Fruit fly (Drosophila melanogaster) whole organism, pupa: Measurements from ENCODE around the gene CG12576.

Experiments
- CG12605 ChIP-seq: fragments of 200-800 bp; sonication (Bioruptor generic); IDR thresholded peaks from 2 replicates; pipeline ENCODE4 v1.3.6; 2022; ENCODE audit warnings: missing biosample characterization, missing genetic modification characterization
- CG14655 ChIP-seq: fragments of 200-800 bp; sonication (Bioruptor generic); optimal IDR thresholded peaks from 3 replicates; lab custom pipeline; 2017; ENCODE audit warnings: mild to moderate bottlenecking, missing biosample characterization, missing genetic modification reagents, missing genetic modification characterization
- CG15710 ChIP-seq: fragments of 200-800 bp; sonication (Bioruptor generic); optimal IDR thresholded peaks from 2 replicates; lab custom pipeline; 2018; ENCODE audit warnings: missing biosample characterization, mild to moderate bottlenecking, missing genetic modification characterization, moderate library complexity
- CG17806 ChIP-seq: fragments of 200-800 bp; sonication (Bioruptor generic); optimal IDR thresholded peaks from 2 replicates; lab custom pipeline; 2018; ENCODE audit warnings: missing biosample characterization, mild to moderate bottlenecking, missing genetic modification characterization, moderate library complexity
- CG32121 ChIP-seq: fragments of 200-800 bp; sonication (Bioruptor generic); IDR thresholded peaks from 2 replicates; pipeline ENCODE4 v1.3.6; 2022; ENCODE audit warnings: missing biosample characterization, missing genetic modification characterization
- CG34367 ChIP-seq: fragments of 200-800 bp; sonication (Bioruptor generic); optimal IDR thresholded peaks from 2 replicates; lab custom pipeline; 2018; ENCODE audit warnings: missing biosample characterization, mild to moderate bottlenecking, missing genetic modification characterization
- CG4496 ChIP-seq: fragments of 200-800 bp; sonication (Bioruptor generic); IDR thresholded peaks from 3 replicates; pipeline ENCODE4 v1.3.6; 2022; ENCODE audit warnings: missing biosample characterization, missing genetic modification characterization
- CG8301 ChIP-seq: fragments of 200-800 bp; sonication (Bioruptor generic); optimal IDR thresholded peaks from 2 replicates; lab custom pipeline; 2018; ENCODE audit warnings: missing biosample characterization, mild to moderate bottlenecking, missing genetic modification characterization
- CG9948 ChIP-seq: fragments of 200-800 bp; sonication (Bioruptor generic); optimal IDR thresholded peaks from 2 replicates; lab custom pipeline; 2018; ENCODE audit warnings: missing biosample characterization, mild to moderate bottlenecking, missing genetic modification characterization, moderate library complexity
- EcR ChIP-seq: fragments of 200-800 bp; sonication (Bioruptor generic); optimal IDR thresholded peaks from 3 replicates; lab custom pipeline; 2019; ENCODE audit warnings: missing biosample characterization, missing genetic modification characterization, mild to moderate bottlenecking, moderate library complexity, missing genetic modification reagents
- Snoo ChIP-seq: fragments of 200-800 bp; sonication (Bioruptor generic); optimal IDR thresholded peaks from 3 replicates; lab custom pipeline; 2017; ENCODE audit warnings: missing biosample characterization, mild to moderate bottlenecking, missing genetic modification characterization, inconsistent platforms
- fd96Ca ChIP-seq: fragments of 200-800 bp; sonication (Bioruptor generic); IDR thresholded peaks from 3 replicates; pipeline ENCODE4 v1.3.6; 2022; ENCODE audit warnings: missing biosample characterization, missing genetic modification characterization
- rn ChIP-seq: fragments of 200-800 bp; sonication (Bioruptor generic); IDR thresholded peaks from 2 replicates; pipeline ENCODE4 v1.3.6; 2022; ENCODE audit warnings: missing biosample characterization, missing genetic modification characterization

DNA sequence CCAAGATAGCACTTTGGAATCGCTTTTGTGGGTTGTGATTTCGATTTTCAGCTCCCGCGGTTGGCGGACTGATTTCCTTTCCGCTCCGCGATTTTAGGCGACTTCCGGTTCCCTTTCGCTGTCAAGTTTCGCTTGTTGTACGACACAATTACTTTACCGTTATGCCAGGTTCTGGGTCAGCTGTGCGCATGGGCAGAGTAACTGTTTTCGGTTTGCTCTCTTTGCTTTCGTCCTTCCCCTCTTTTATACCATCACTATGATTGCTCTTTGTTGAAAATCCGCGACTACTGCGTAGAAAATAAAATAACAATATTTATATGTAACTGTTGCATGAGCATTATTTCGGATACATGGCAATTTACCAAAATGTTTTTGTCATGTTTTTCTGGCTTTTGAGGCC, 1.5 kb downstream of the CG12576 start:
- TF ChIP-seq CG8301 (tag; lab: Kevin White, UChicago), result no peak
- TF ChIP-seq CG15710 (tag; lab: Kevin White, UChicago), result no peak
- no peak for TF ChIP-seq CG9948
- no peak for TF ChIP-seq CG34367 (tag; lab: Kevin White, UChicago)
- no peak for TF ChIP-seq fd96Ca (GFP tag; lab: Robert Waterston, UW)
- no peak for TF ChIP-seq Snoo (tag; lab: Kevin White, UChicago)
- TF ChIP-seq CG17806 (tag; lab: Kevin White, UChicago), result no peak
- TF ChIP-seq EcR (GFP tag; lab: Kevin White, UChicago), result no peak
- no peak for TF ChIP-seq CG14655 (GFP tag; lab: Kevin White, UChicago)
- TF ChIP-seq CG4496 (GFP tag; lab: Robert Waterston, UW), result no peak
- TF ChIP-seq CG12605 (GFP tag; lab: Robert Waterston, UW), result no peak
- no peak for TF ChIP-seq rn (GFP tag; lab: Robert Waterston, UW)
- TF ChIP-seq CG32121 (GFP tag; lab: Robert Waterston, UW), result no peak
